Worm (Caenorhabditis elegans): ENCODE measurements around the gene C17F4.7.

ce11 chrII:3241842-3242241 lies 4.0 kb downstream of the C17F4.7 start:
- TF ChIP-seq aly-2 (tag; optimal IDR thresholded peaks at IDR 0.05) (no peak), sma-9 (GFP tag; optimal IDR thresholded peaks at IDR 0.05) (no peak), sma-9 (tag; optimal IDR thresholded peaks at IDR 0.05) (no peak), fos-1 (tag; optimal IDR thresholded peaks at IDR 0.05) (no peak), nhr-11 (tag; optimal IDR thresholded peaks at IDR 0.05) (no peak), ztf-4 (tag; optimal IDR thresholded peaks at IDR 0.05) (no peak), mdl-1 (tag; optimal IDR thresholded peaks at IDR 0.05) (no peak), R02D3.7 (tag; optimal IDR thresholded peaks at IDR 0.05) (no peak), snpc-4 (tag; optimal IDR thresholded peaks at IDR 0.05) (no peak), nhr-25 (tag; optimal IDR thresholded peaks at IDR 0.05) (no peak), nhr-12 (tag; optimal IDR thresholded peaks at IDR 0.05) (no peak)
